Worm (Caenorhabditis elegans) whole organism, L4 larva: Measurements from ENCODE around the gene T06D4.1.
A peak's percentile ranks its signal among the peaks of the same experiment; 100 is the strongest.

ENCODE experiments used
- D1046.2 ChIP-seq: fragments of 200-800 bp; sonication (Bioruptor generic); IDR thresholded peaks from 2 replicates; pipeline ENCODE4 v1.3.6; 2022; ENCODE audit warnings: missing genetic modification characterization, missing compliant biosample characterization
- F10B5.3 ChIP-seq: sonication (generic microtip); optimal IDR thresholded peaks from 2 replicates; lab custom pipeline; 2016; ENCODE audit warnings: mild to moderate bottlenecking, missing genetic modification characterization, missing compliant biosample characterization
- F26F4.8 ChIP-seq: fragments of 200-800 bp; sonication (Bioruptor generic); conservative IDR thresholded peaks from 2 replicates; pipeline ENCODE4 v1.3.6; 2022; ENCODE audit warnings: missing genetic modification characterization, missing compliant biosample characterization
- Y5F2A.4 ChIP-seq: fragments of 200-800 bp; sonication (Bioruptor generic); optimal IDR thresholded peaks from 2 replicates; lab custom pipeline; 2018; ENCODE audit warnings: mild to moderate bottlenecking, missing genetic modification characterization, missing compliant biosample characterization
- aha-1 ChIP-seq: fragments of 150-350 bp; peaks from one replicate; lab custom pipeline; 2014; ENCODE audit warnings: missing biosample characterization, missing genetic modification characterization
- aly-2 ChIP-seq: sonication (generic microtip); optimal IDR thresholded peaks from 2 replicates; lab custom pipeline; 2018; ENCODE audit warnings: missing biosample characterization, missing genetic modification characterization
- ama-1 ChIP-seq: fragments of 150-350 bp; optimal IDR thresholded peaks from 2 replicates; lab custom pipeline; 2014; ENCODE audit warnings: inconsistent platforms, mixed read lengths
- attf-4 ChIP-seq: sonication (generic microtip); optimal IDR thresholded peaks from 3 replicates; lab custom pipeline; 2017; ENCODE audit warnings: missing biosample characterization, missing genetic modification characterization
- ceh-20 ChIP-seq: fragments of 200-800 bp; sonication (Bioruptor generic); IDR thresholded peaks from 2 replicates; pipeline ENCODE4 v1.3.6; 2022; ENCODE audit warnings: missing genetic modification reagents, missing genetic modification characterization, missing compliant biosample characterization
- ceh-28 ChIP-seq: fragments of 150-350 bp; optimal IDR thresholded peaks from 2 replicates; lab custom pipeline; 2014; ENCODE audit warnings: missing biosample characterization, missing genetic modification reagents, missing genetic modification characterization
- ceh-32 ChIP-seq: sonication (generic microtip); optimal IDR thresholded peaks from 2 replicates; lab custom pipeline; 2016; ENCODE audit warnings: mild to moderate bottlenecking, missing genetic modification characterization, missing compliant biosample characterization; ENCODE audit not compliant: poor library complexity
- ces-1 ChIP-seq: fragments of 150-350 bp; sonication (generic microtip); optimal IDR thresholded peaks from 4 replicates; lab custom pipeline; 2014; ENCODE audit warnings: missing biosample characterization, missing genetic modification reagents, missing genetic modification characterization
- ctbp-1 ChIP-seq: fragments of 200-800 bp; sonication (Bioruptor generic); IDR thresholded peaks from 2 replicates; pipeline ENCODE4 v1.3.6; 2022; ENCODE audit warnings: missing genetic modification reagents, missing genetic modification characterization, missing compliant biosample characterization
- daf-12 ChIP-seq: fragments of 150-350 bp; optimal IDR thresholded peaks from 2 replicates; lab custom pipeline; 2014; ENCODE audit warnings: missing biosample characterization, missing genetic modification reagents, missing genetic modification characterization
- dmd-6 ChIP-seq: fragments of 200-800 bp; sonication (Bioruptor generic); IDR thresholded peaks from 2 replicates; pipeline ENCODE4 v1.3.6; 2022; ENCODE audit warnings: missing genetic modification reagents, missing genetic modification characterization, missing compliant biosample characterization
- dpl-1 ChIP-seq: fragments of 150-350 bp; optimal IDR thresholded peaks from 2 replicates; lab custom pipeline; 2014; ENCODE audit warnings: missing biosample characterization, missing genetic modification reagents, missing genetic modification characterization
- duxl-1 ChIP-seq: sonication (generic microtip); optimal IDR thresholded peaks from 2 replicates; lab custom pipeline; 2016; ENCODE audit warnings: mild to moderate bottlenecking, missing genetic modification characterization, moderate library complexity, missing compliant biosample characterization; ENCODE audit not compliant: poor library complexity
- egl-43 ChIP-seq: fragments of 200-800 bp; sonication (Bioruptor generic); IDR thresholded peaks from 2 replicates; pipeline ENCODE4 v1.3.6; 2022; ENCODE audit warnings: missing genetic modification reagents, missing genetic modification characterization, missing compliant biosample characterization
- gei-8 ChIP-seq: fragments of 200-800 bp; sonication (Bioruptor generic); optimal IDR thresholded peaks from 2 replicates; lab custom pipeline; 2018; ENCODE audit warnings: mild to moderate bottlenecking, missing genetic modification characterization, missing compliant biosample characterization
- hlh-30 ChIP-seq: sonication (generic microtip); optimal IDR thresholded peaks from 2 replicates; lab custom pipeline; 2017; ENCODE audit warnings: antibody characterized with exemption, mild to moderate bottlenecking, missing genetic modification characterization, missing compliant biosample characterization; ENCODE audit not compliant: insufficient read depth
- lin-15B ChIP-seq: fragments of 150-350 bp; sonication (generic microtip); optimal IDR thresholded peaks from 3 replicates; lab custom pipeline; 2014; ENCODE audit warnings: missing biosample characterization, missing genetic modification characterization
- lin-39 ChIP-seq: fragments of 150-350 bp; optimal IDR thresholded peaks from 2 replicates; lab custom pipeline; 2014; ENCODE audit warnings: missing biosample characterization, missing genetic modification reagents, missing genetic modification characterization
- madf-9 ChIP-seq: fragments of 200-800 bp; sonication (Bioruptor generic); conservative IDR thresholded peaks from 2 replicates; pipeline ENCODE4 v1.3.6; 2022; ENCODE audit warnings: missing genetic modification reagents, missing genetic modification characterization, missing compliant biosample characterization
- mdl-1 ChIP-seq, 2 experiments: fragments of 150-350 bp in 1 of 2; sonication (generic microtip) in 1 of 2; optimal IDR thresholded peaks; 2 replicates each; lab custom pipeline; 2014 to 2017; ENCODE audit warnings: missing biosample characterization in 2 of 2, missing genetic modification characterization in 2 of 2
- mxl-2 ChIP-seq: fragments of 200-800 bp; sonication (Bioruptor generic); conservative IDR thresholded peaks from 2 replicates; pipeline ENCODE4 v1.3.6; 2022; ENCODE audit warnings: missing genetic modification reagents, missing genetic modification characterization, missing compliant biosample characterization
- mxl-3 ChIP-seq: fragments of 200-800 bp; sonication (Bioruptor generic); optimal IDR thresholded peaks from 2 replicates; lab custom pipeline; 2018; ENCODE audit warnings: mild to moderate bottlenecking, missing genetic modification characterization, missing compliant biosample characterization
- nhr-10 ChIP-seq: fragments of 150-350 bp; optimal IDR thresholded peaks from 2 replicates; lab custom pipeline; 2014; ENCODE audit warnings: missing biosample characterization, missing genetic modification characterization
- nhr-237 ChIP-seq: sonication (generic microtip); optimal IDR thresholded peaks from 2 replicates; lab custom pipeline; 2017; ENCODE audit warnings: missing biosample characterization, missing genetic modification characterization
- nhr-25 ChIP-seq: sonication (generic microtip); optimal IDR thresholded peaks from 2 replicates; lab custom pipeline; 2017; ENCODE audit warnings: missing genetic modification characterization, mild to moderate bottlenecking, missing compliant biosample characterization, antibody characterized with exemption, moderate library complexity, borderline replicate concordance; ENCODE audit not compliant: insufficient read depth
- snpc-4 ChIP-seq: fragments of 150-350 bp; optimal IDR thresholded peaks from 2 replicates; lab custom pipeline; 2014; ENCODE audit warnings: missing biosample characterization, missing genetic modification characterization
- spr-1 ChIP-seq: sonication (generic microtip); optimal IDR thresholded peaks from 2 replicates; lab custom pipeline; 2016; ENCODE audit warnings: mild to moderate bottlenecking, missing genetic modification characterization, missing compliant biosample characterization
- unc-62 ChIP-seq, 3 experiments: fragments of 150-350 bp in 1 of 3; sonication (generic microtip); optimal IDR thresholded peaks in 2 of 3; peaks in 1 of 3; 1 replicate in 1 of 3; 2 replicates in 2 of 3; lab custom pipeline; 2014 to 2017; ENCODE audit warnings: missing biosample characterization in 3 of 3, missing genetic modification characterization in 3 of 3, missing genetic modification reagents in 3 of 3, missing genotype in 1 of 3
- zfp-3 ChIP-seq: fragments of 200-800 bp; sonication (Bioruptor generic); conservative IDR thresholded peaks from 2 replicates; pipeline ENCODE4 v1.3.6; 2022; ENCODE audit warnings: missing genetic modification reagents, missing genetic modification characterization, missing compliant biosample characterization
- ztf-7 ChIP-seq: fragments of 150-350 bp; optimal IDR thresholded peaks from 2 replicates; lab custom pipeline; 2014; ENCODE audit warnings: missing biosample characterization, missing genetic modification characterization

T06D4.1 gene

ce11 chrII:3383116-3383515, 1.5 kb downstream of the T06D4.1 start:
- no peak for TF ChIP-seq dpl-1 (GFP tag; lab: Kevin White, UChicago)
- peak in 1 of 2 experiments; percentile 95 for TF ChIP-seq unc-62 (GFP tag; optimal IDR thresholded peaks at IDR 0.05 in 1 of 2; lab: Kevin White, UChicago)
- TF ChIP-seq unc-62 (tag; optimal IDR thresholded peaks at IDR 0.05; lab: Kevin White, UChicago): no peak
- TF ChIP-seq madf-9: no peak
- no peak for TF ChIP-seq lin-15B (tag; lab: Kevin White, UChicago)
- no peak for TF ChIP-seq attf-4 (tag; lab: Kevin White, UChicago)

- TF ChIP-seq mdl-1 (tag; optimal IDR thresholded peaks at IDR 0.05; lab: Kevin White, UChicago) (no peak), duxl-1 (tag; lab: Kevin White, UChicago) (no peak), aha-1 (tag; lab: Kevin White, UChicago) (peak; percentile 93), mxl-3 (no peak), zfp-3 (GFP tag; lab: Robert Waterston, UW) (no peak), F26F4.8 (GFP tag; lab: Robert Waterston, UW) (no peak), nhr-25 (tag; lab: Kevin White, UChicago) (no peak), F10B5.3 (tag; lab: Kevin White, UChicago) (no peak)
These were observed 4.1 kb downstream of the T06D4.1 start, which contains the start of gene T06D4.2 for ce11 chrII:3385736-3386135. T06D4.2 (minus strand) TSS chrII:3385905.

- TF ChIP-seq lin-39 (tag; lab: Kevin White, UChicago) (no peak), nhr-10 (tag; lab: Kevin White, UChicago) (no peak), egl-43 (GFP tag; lab: Robert Waterston, UW) (no peak), snpc-4 (tag; lab: Kevin White, UChicago) (no peak), ceh-20 (no peak), hlh-30 (tag; lab: Kevin White, UChicago) (no peak), madf-9 (no peak), ztf-7 (tag; lab: Kevin White, UChicago) (no peak), daf-12 (tag; lab: Kevin White, UChicago) (no peak), ctbp-1 (GFP tag; lab: Robert Waterston, UW) (no peak), dmd-6 (GFP tag; lab: Robert Waterston, UW) (no peak), D1046.2 (no peak), aly-2 (tag; lab: Kevin White, UChicago) (no peak), ces-1 (GFP tag; lab: Kevin White, UChicago) (no peak), mxl-3 (no peak), ceh-32 (tag; lab: Kevin White, UChicago) (no peak), ama-1 (no peak)
These were observed 5.9 kb downstream of the T06D4.1 start, which contains the start of gene T06D4.6 for ce11 chrII:3387503-3387902. T06D4.6 (minus strand) TSS chrII:3387603.

- no peak for TF ChIP-seq gei-8 (GFP tag; lab: Kevin White, UChicago)
- TF ChIP-seq ceh-28 (tag; lab: Kevin White, UChicago): no peak
- TF ChIP-seq spr-1 (tag; lab: Kevin White, UChicago): no peak
- TF ChIP-seq nhr-237 (tag; lab: Kevin White, UChicago): no peak
- peak in 1 of 2 experiments; percentile 15 for TF ChIP-seq unc-62 (GFP tag; optimal IDR thresholded peaks at IDR 0.05 in 1 of 2; lab: Kevin White, UChicago)
- no peak for TF ChIP-seq unc-62 (tag; optimal IDR thresholded peaks at IDR 0.05; lab: Kevin White, UChicago)
- no peak for TF ChIP-seq nhr-25 (tag; lab: Kevin White, UChicago)
These were observed 13.9 kb downstream of the T06D4.1 start, which contains the start of gene nep-20 for ce11 chrII:3395484-3395883. nep-20 (minus strand) TSS chrII:3395584.

- TF ChIP-seq mxl-2 (GFP tag; lab: Robert Waterston, UW) (no peak), Y5F2A.4 (no peak), aha-1 (tag; lab: Kevin White, UChicago) (peak; percentile 24)
These were observed 17.6 kb downstream of the T06D4.1 start, which contains the start of gene nep-9 for ce11 chrII:3399212-3399611. nep-9 (minus strand) TSS chrII:3399312.
